Worm (Caenorhabditis elegans) whole organism, midembryonic: ENCODE results near the gene mps-1.

Experiments used
- flt-1 ChIP-seq: fragments of 200-800 bp; sonication (Bioruptor generic); IDR thresholded peaks from 2 replicates; pipeline ENCODE4 v1.3.6; 2022; ENCODE audit warnings: missing genetic modification characterization, missing compliant biosample characterization
- tab-1 ChIP-seq: fragments of 200-800 bp; sonication (Bioruptor generic); IDR thresholded peaks from 2 replicates; pipeline ENCODE4 v1.3.6; 2022; ENCODE audit warnings: missing genetic modification characterization, missing compliant biosample characterization
- ztf-29 ChIP-seq: fragments of 200-800 bp; sonication (Bioruptor generic); IDR thresholded peaks from 2 replicates; pipeline ENCODE4 v1.3.6; 2022; ENCODE audit warnings: missing genetic modification reagents, missing genetic modification characterization, missing compliant biosample characterization

ce11 chrII:6283074-6283473, 11.1 kb downstream of the mps-1 start, which contains the start of gene F13H8.1:
- no peak for TF ChIP-seq ztf-29 (GFP tag; lab: Robert Waterston, UW)
- no peak for TF ChIP-seq tab-1 (GFP tag; lab: Robert Waterston, UW)
- TF ChIP-seq flt-1 (GFP tag; lab: Robert Waterston, UW): no peak
